Worm (Caenorhabditis elegans): ENCODE measurements around the gene mul-1.
"Not testable (repeated sequence)": the region's sequence is repeated elsewhere in the genome, so short reads cannot be mapped to it uniquely, and the experiment has no call there.

mul-1 gene

DNA sequence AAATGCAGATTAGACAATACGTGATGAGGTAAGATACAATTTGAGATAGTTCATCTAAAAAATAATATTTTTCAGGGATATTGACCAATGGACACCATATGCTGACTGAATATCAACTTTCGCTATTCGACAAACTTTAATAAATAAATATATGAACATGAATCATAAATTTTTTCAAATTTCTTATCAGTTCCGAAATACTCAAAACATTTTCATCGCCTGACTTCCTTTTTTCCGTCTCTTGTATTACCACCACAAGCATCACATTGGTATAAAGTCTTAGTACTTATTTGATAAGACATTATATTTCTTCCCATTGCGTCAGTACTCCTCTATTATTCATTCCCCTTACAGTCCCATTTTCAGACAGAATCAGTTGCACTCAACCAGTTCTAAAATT lies 29.2 kb upstream of the mul-1 start, which contains the start of the genes K08D10.10 and R07C12.1 (continued):
- no peak for TF ChIP-seq hlh-30 (tag; optimal IDR thresholded peaks at IDR 0.05; ENCODE audit: insufficient read depth)
- TF ChIP-seq dve-1 (tag; optimal IDR thresholded peaks at IDR 0.05) = no peak

DNA sequence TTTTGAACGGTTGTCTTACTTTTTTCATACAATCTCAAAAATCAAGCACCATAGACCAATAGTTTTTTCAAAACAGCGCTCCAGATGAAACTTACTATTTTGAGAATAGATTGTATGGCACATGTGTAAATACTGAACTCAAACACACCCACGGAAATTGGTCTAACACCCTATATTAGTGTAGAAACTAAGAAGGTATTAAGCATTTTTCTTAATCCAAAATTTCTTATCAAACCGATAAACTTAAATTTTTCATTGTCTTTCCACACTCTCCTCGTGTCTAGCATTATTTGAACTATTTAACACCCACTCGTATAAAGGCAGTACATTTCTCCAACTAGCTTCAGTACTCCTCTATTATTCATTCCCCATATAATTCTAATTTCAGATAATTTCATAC lies 27.2 kb upstream of the mul-1 start:
- TF ChIP-seq ceh-18 (tag; optimal IDR thresholded peaks at IDR 0.05) = no peak
- no peak for TF ChIP-seq unc-86 (tag; optimal IDR thresholded peaks at IDR 0.05)

DNA sequence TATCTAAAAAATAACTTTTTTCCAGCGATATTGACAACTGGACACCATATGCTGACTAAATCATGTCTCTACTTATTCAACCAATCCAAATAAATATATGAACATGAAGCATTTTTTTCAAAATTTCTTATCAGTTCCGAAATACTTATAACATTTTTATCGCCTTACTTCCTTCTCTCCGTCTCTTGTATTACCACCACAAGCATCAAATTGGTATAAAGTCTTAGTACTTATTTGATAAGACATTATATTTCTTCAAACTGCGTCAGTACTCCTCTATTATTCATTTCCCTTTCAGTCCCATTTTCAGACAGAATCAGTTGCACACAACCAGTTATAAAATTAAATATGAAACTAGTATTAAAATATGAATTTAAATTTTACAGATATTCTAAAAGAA lies 24.9 kb upstream of the mul-1 start:
- TF ChIP-seq elt-2 (tag; optimal IDR thresholded peaks at IDR 0.05) = peak; percentile 47
- no peak for TF ChIP-seq hlh-13 (GFP tag; optimal IDR thresholded peaks at IDR 0.05)

DNA sequence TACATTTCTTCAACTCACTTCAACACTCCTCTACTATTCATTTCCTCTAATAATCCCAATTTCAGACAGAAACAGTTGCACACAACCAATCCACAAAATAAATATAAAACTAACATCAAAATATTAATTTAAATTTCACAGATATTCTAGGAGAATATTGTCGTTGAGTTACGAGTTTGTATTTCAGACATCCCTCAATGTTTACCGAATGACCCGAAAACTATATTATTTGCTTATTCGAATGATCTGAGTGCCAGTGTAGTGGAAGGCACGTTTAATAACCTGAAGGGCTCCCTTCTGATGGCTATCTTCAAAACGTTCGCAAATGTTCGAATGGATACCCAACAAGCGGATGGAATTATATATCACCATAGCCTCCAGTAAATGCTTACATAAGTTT lies 21.8 kb upstream of the mul-1 start, which contains the start of gene R07C12.3:
R07C12.3 (plus strand) TSS at position 301 of the 400 bp plus-strand sequence.
- TF ChIP-seq lin-11 (tag; optimal IDR thresholded peaks at IDR 0.05) (no peak), elt-4 (tag; optimal IDR thresholded peaks at IDR 0.05) (no peak), ceh-48 (tag; optimal IDR thresholded peaks at IDR 0.05) (no peak), ceh-6 (GFP tag; optimal IDR thresholded peaks at IDR 0.05) (no peak), hlh-13 (GFP tag; optimal IDR thresholded peaks at IDR 0.05) (no peak), hlh-30 (tag; optimal IDR thresholded peaks at IDR 0.05; ENCODE audit: insufficient read depth) (no peak)

DNA sequence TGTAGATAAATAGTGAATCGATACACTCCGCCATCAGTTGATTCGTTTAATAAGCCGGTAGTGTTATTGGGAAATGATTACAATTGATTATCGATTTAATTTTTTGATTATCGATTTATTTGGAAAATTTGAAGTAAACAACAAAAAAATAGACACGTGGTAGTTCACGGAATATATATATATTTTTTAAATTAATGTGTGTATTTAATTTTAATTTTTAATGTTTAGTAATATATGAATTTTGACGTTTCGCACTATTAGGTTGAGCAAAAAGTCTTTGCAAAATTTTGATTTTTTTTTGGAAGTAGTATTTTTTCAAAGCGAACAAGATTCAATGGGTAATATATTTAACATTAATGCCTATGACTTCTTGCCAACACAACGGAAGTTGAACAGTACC lies 20.0 kb upstream of the mul-1 start, which contains the start of gene F49F1.12:
F49F1.12 (minus strand) TSS at position 101 of the 400 bp plus-strand sequence.
- TF ChIP-seq sox-4, ceh-18, ttx-3 (tag; optimal IDR thresholded peaks at IDR 0.05): not testable (repeated sequence)

ce11 chrIV:4141311-4141710 lies 18.3 kb upstream of the mul-1 start, which contains the start of gene F49F1.11:
Gene F49F1.11 (minus strand): TSS chrIV:4141411.
- no peak for TF ChIP-seq pag-3 (tag; optimal IDR thresholded peaks at IDR 0.05; ENCODE audit: borderline replicate concordance)
- TF ChIP-seq nhr-232 (tag; optimal IDR thresholded peaks at IDR 0.05) = no peak
- no peak for TF ChIP-seq ceh-19 (GFP tag; optimal IDR thresholded peaks at IDR 0.05)
- TF ChIP-seq elt-2 (tag; optimal IDR thresholded peaks at IDR 0.05) = no peak
- TF ChIP-seq pax-1 (tag; optimal IDR thresholded peaks at IDR 0.05) = no peak
- no peak for TF ChIP-seq unc-3 (GFP tag; conservative IDR thresholded peaks at IDR 0.05)
- TF ChIP-seq unc-3 (tag; optimal IDR thresholded peaks at IDR 0.05) = no peak
- TF ChIP-seq che-1 (tag; optimal IDR thresholded peaks at IDR 0.05) = no peak
- no peak for TF ChIP-seq T23F11.4 (GFP tag; optimal IDR thresholded peaks at IDR 0.05)
- TF ChIP-seq ceh-24 (tag; optimal IDR thresholded peaks at IDR 0.05) = no peak
- TF ChIP-seq K02D7.2 (tag; optimal IDR thresholded peaks at IDR 0.05) = no peak
- no peak for TF ChIP-seq ceh-2 (tag; optimal IDR thresholded peaks at IDR 0.05)
- no peak for TF ChIP-seq ahr-1 (tag; optimal IDR thresholded peaks at IDR 0.05)
- no peak for TF ChIP-seq sox-4 (tag; optimal IDR thresholded peaks at IDR 0.05)
- no peak for TF ChIP-seq gmeb-2 (tag; optimal IDR thresholded peaks at IDR 0.05)
- no peak for TF ChIP-seq C08G9.2 (tag; optimal IDR thresholded peaks at IDR 0.05)
- no peak for TF ChIP-seq sox-2 (GFP tag; IDR thresholded peaks at IDR 0.05)
- no peak for TF ChIP-seq F13H6.1 (tag; optimal IDR thresholded peaks at IDR 0.05)

DNA sequence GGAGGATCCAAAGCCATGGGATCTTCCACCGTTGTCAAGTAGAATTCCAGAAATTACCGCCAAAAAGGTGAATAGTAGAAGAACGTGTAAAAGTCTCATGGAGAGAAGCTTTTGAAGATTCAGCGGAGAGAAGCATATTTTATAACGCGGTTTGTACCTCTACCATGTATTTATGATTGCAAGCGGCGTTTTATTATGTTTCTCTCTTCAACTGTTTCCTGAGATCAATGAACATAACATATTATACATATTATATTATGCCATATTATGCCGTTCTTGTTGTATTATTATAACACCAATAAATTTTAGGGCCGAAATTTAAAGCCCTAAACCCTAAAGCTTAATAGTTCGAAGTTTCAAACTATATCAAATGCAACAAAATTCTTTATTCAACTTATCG lies 17.3 kb upstream of the mul-1 start, which contains the start of gene F49F1.18:
F49F1.18 (minus strand) TSS at position 101 of the 400 bp plus-strand sequence.
- TF ChIP-seq lin-11 (tag; optimal IDR thresholded peaks at IDR 0.05) (no peak), tbx-2 (tag; optimal IDR thresholded peaks at IDR 0.05) (no peak), nhr-11 (tag; optimal IDR thresholded peaks at IDR 0.05) (no peak), T23F11.4 (GFP tag; optimal IDR thresholded peaks at IDR 0.05) (no peak), ztf-16 (tag; optimal IDR thresholded peaks at IDR 0.05) (no peak), gmeb-2 (tag; optimal IDR thresholded peaks at IDR 0.05) (no peak), hlh-8 (tag; optimal IDR thresholded peaks at IDR 0.05) (no peak), ceh-30 (tag; optimal IDR thresholded peaks at IDR 0.05) (no peak), fkh-10 (GFP tag; optimal IDR thresholded peaks at IDR 0.05) (no peak), eyg-1 (tag; optimal IDR thresholded peaks at IDR 0.05) (no peak), Y22D7AL.16 (tag; optimal IDR thresholded peaks at IDR 0.05) (no peak)
